Fruit fly (Drosophila melanogaster): ENCODE data around the gene Slbp.
A peak's percentile ranks its signal among the peaks of the same experiment; 100 is the strongest.

Slbp gene

dm6 chr3R:29122817-29123611 lies 30.1 kb downstream of the Slbp start, which contains the start of the genes yem and Ctl2 (continued):
- peak; percentile 2 for TF ChIP-seq CG6683 (GFP tag; optimal IDR thresholded peaks at IDR 0.05)
- peak; percentile 58 for TF ChIP-seq ab (GFP tag; optimal IDR thresholded peaks at IDR 0.05)
- no peak for TF ChIP-seq TFAM (GFP tag; optimal IDR thresholded peaks at IDR 0.05)
- TF ChIP-seq fru (optimal IDR thresholded peaks at IDR 0.05): no peak
- no peak for TF ChIP-seq schlank (tag; optimal IDR thresholded peaks at IDR 0.05)
- no peak for TF ChIP-seq CTCF (GFP tag; optimal IDR thresholded peaks at IDR 0.05)
- peak; percentile 58; the same call in 1 of the 3 replicates for TF ChIP-seq tgo (GFP tag; IDR thresholded peaks at IDR 0.05)
- TF ChIP-seq CG2889 (GFP tag; IDR thresholded peaks at IDR 0.05): no peak; the same call in 2 of the 3 replicates
- no peak for TF ChIP-seq CG8359 (GFP tag; optimal IDR thresholded peaks at IDR 0.05; ENCODE audit: borderline replicate concordance)
- peak; percentile 72 for TF ChIP-seq grau (tag; optimal IDR thresholded peaks at IDR 0.05)
- TF ChIP-seq CG3726 (GFP tag; IDR thresholded peaks at IDR 0.05): no peak; the same call in 2 of the 3 replicates
- no peak for TF ChIP-seq CG10431 (GFP tag; optimal IDR thresholded peaks at IDR 0.05)
- peak; percentile 73 for TF ChIP-seq pzg (GFP tag; optimal IDR thresholded peaks at IDR 0.05)
- TF ChIP-seq Ptx1 (GFP tag; IDR thresholded peaks at IDR 0.05): peak; percentile 73
- peak; percentile 95 for TF ChIP-seq CG10267 (tag; optimal IDR thresholded peaks at IDR 0.05)
- peak; percentile 84 for TF ChIP-seq Rfx (GFP tag; IDR thresholded peaks at IDR 0.05)
- no peak for TF ChIP-seq HHEX (GFP tag; optimal IDR thresholded peaks at IDR 0.05)
- TF ChIP-seq pita (GFP tag; optimal IDR thresholded peaks at IDR 0.05): peak; percentile 3
- TF ChIP-seq CG33213 (GFP tag; optimal IDR thresholded peaks at IDR 0.05): peak; percentile 25
- TF ChIP-seq Sry-β (GFP tag; optimal IDR thresholded peaks at IDR 0.05): peak; percentile 93
- peak; percentile 44 for TF ChIP-seq Drgx (GFP tag; IDR thresholded peaks at IDR 0.05)
- TF ChIP-seq Bdp1 (GFP tag; optimal IDR thresholded peaks at IDR 0.05): peak; percentile 69
- no peak for TF ChIP-seq hth (optimal IDR thresholded peaks at IDR 0.05)
- no peak for TF ChIP-seq gsb (GFP tag; IDR thresholded peaks at IDR 0.05)
- TF ChIP-seq CG12104 (GFP tag; optimal IDR thresholded peaks at IDR 0.05): peak; percentile 52
- peak; percentile 64 for TF ChIP-seq Mes4 (GFP tag; optimal IDR thresholded peaks at IDR 0.05)
- TF ChIP-seq Trl (optimal IDR thresholded peaks at IDR 0.05): no peak
- peak; percentile 83 for TF ChIP-seq Trl (GFP tag; optimal IDR thresholded peaks at IDR 0.05)
- no peak for TF ChIP-seq C15 (GFP tag; IDR thresholded peaks at IDR 0.05)
- TF ChIP-seq gfzf (GFP tag; optimal IDR thresholded peaks at IDR 0.05): peak; percentile 46
- TF ChIP-seq CG43689 (GFP tag; IDR thresholded peaks at IDR 0.05): no peak
- peak; percentile 1 for TF ChIP-seq CG13894 (tag; optimal IDR thresholded peaks at IDR 0.05)
- peak; percentile 71 for TF ChIP-seq gem (tag; optimal IDR thresholded peaks at IDR 0.05)
- peak; percentile 71 for TF ChIP-seq CG17802 (tag; optimal IDR thresholded peaks at IDR 0.05)
- TF ChIP-seq CG32767 (GFP tag; IDR thresholded peaks at IDR 0.05): no peak
- TF ChIP-seq CG33557 (GFP tag; optimal IDR thresholded peaks at IDR 0.05): no peak
- peak; percentile 63 for TF ChIP-seq CG15269 (tag; optimal IDR thresholded peaks at IDR 0.05)
- TF ChIP-seq Lhr (GFP tag; optimal IDR thresholded peaks at IDR 0.05): peak; percentile 68
- 0 out of 2 replicates have a peak, but pooled peaks have one; percentile 20 for TF ChIP-seq CG10321 (GFP tag; IDR thresholded peaks at IDR 0.05)
- TF ChIP-seq Poxn (GFP tag; IDR thresholded peaks at IDR 0.05): no peak
- no peak for TF ChIP-seq CG7963 (GFP tag; IDR thresholded peaks at IDR 0.05; ENCODE audit: partially characterized antibody)
- TF ChIP-seq trem (tag; optimal IDR thresholded peaks at IDR 0.05): peak; percentile 48
- TF ChIP-seq HLHmδ (GFP tag; optimal IDR thresholded peaks at IDR 0.05): peak; percentile 81
- TF ChIP-seq pum (GFP tag; optimal IDR thresholded peaks at IDR 0.05): peak; percentile 83
- TF ChIP-seq bab2 (GFP tag; optimal IDR thresholded peaks at IDR 0.05): peak; percentile 81
- peak; percentile 46 for TF ChIP-seq CG10209 (GFP tag; optimal IDR thresholded peaks at IDR 0.05)
- no peak for TF ChIP-seq sim (GFP tag; IDR thresholded peaks at IDR 0.05)
- TF ChIP-seq CG8478 (optimal IDR thresholded peaks at IDR 0.05): no peak
- TF ChIP-seq CG1024 (GFP tag; IDR thresholded peaks at IDR 0.05): peak; percentile 25; the same call in 1 of the 2 replicates
- TF ChIP-seq CG11695 (GFP tag; IDR thresholded peaks at IDR 0.05): no peak
- peak; percentile 18; the same call in 1 of the 2 replicates for TF ChIP-seq CG6689 (GFP tag; IDR thresholded peaks at IDR 0.05)

All from whole organism, embryonic.